Worm (Caenorhabditis elegans) whole organism, L4 larva: ENCODE data around the gene kbp-2.

Experiments used
- F44E2.7 ChIP-seq: fragments of 200-800 bp; sonication (Bioruptor generic); IDR thresholded peaks from 2 replicates; pipeline ENCODE4 v2.1.2; 2022; ENCODE audit warnings: missing genetic modification characterization, missing compliant biosample characterization
- T26A8.4 ChIP-seq: fragments of 200-800 bp; sonication (Bioruptor generic); IDR thresholded peaks from 2 replicates; pipeline ENCODE4 v1.3.6; 2022; ENCODE audit warnings: missing genetic modification characterization, missing compliant biosample characterization
- aly-2 ChIP-seq: sonication (generic microtip); optimal IDR thresholded peaks from 2 replicates; lab custom pipeline; 2018; ENCODE audit warnings: missing biosample characterization, missing genetic modification characterization
- dpl-1 ChIP-seq: fragments of 150-350 bp; optimal IDR thresholded peaks from 2 replicates; lab custom pipeline; 2014; ENCODE audit warnings: missing biosample characterization, missing genetic modification reagents, missing genetic modification characterization
- lin-13 ChIP-seq: fragments of 150-350 bp; optimal IDR thresholded peaks from 2 replicates; lab custom pipeline; 2014; ENCODE audit warnings: missing biosample characterization, missing genetic modification reagents, missing genetic modification characterization
- php-3 ChIP-seq: fragments of 200-800 bp; sonication (Bioruptor generic); IDR thresholded peaks from 2 replicates; pipeline ENCODE4 v1.3.6; 2022; ENCODE audit warnings: missing genetic modification reagents, missing genetic modification characterization, missing compliant biosample characterization
- unc-62 ChIP-seq, 3 experiments: fragments of 150-350 bp in 1 of 3; sonication (generic microtip); optimal IDR thresholded peaks in 2 of 3; peaks in 1 of 3; 1 replicate in 1 of 3; 2 replicates in 2 of 3; lab custom pipeline; 2014 to 2017; ENCODE audit warnings: missing biosample characterization in 3 of 3, missing genetic modification characterization in 3 of 3, missing genetic modification reagents in 3 of 3, missing genotype in 1 of 3

- TF ChIP-seq T26A8.4 (GFP tag; lab: Robert Waterston, UW) (no peak), aly-2 (tag; lab: Kevin White, UChicago) (no peak), F44E2.7 (GFP tag; lab: Robert Waterston, UW) (no peak), lin-13 (GFP tag; lab: Kevin White, UChicago) (no peak), dpl-1 (GFP tag; lab: Kevin White, UChicago) (no peak), php-3 (GFP tag; lab: Robert Waterston, UW) (no peak), unc-62 (GFP tag; optimal IDR thresholded peaks at IDR 0.05 in 1 of 2; lab: Kevin White, UChicago) (no peak), unc-62 (tag; optimal IDR thresholded peaks at IDR 0.05; lab: Kevin White, UChicago) (no peak)
These were observed 43.7 kb upstream of the kbp-2 start for ce11 chrIII:4947352-4947751.
